Fruit fly (Drosophila melanogaster) whole organism, embryonic: ENCODE results near the gene CG15024.

Experiments used
- CG10462 ChIP-seq: fragments of 200-800 bp; sonication (Bioruptor generic); optimal IDR thresholded peaks from 2 replicates; lab custom pipeline; 2016; ENCODE audit warnings: missing biosample characterization, missing genetic modification characterization
- CG13287 ChIP-seq: fragments of 200-800 bp; sonication (Bioruptor generic); IDR thresholded peaks from 2 replicates; pipeline ENCODE4 v1.3.6; 2022; ENCODE audit warnings: missing biosample characterization, missing genetic modification characterization; ENCODE audit not compliant: partially characterized antibody
- CG15514 ChIP-seq: fragments of 200-800 bp; sonication (Bioruptor generic); optimal IDR thresholded peaks from 3 replicates; lab custom pipeline; 2017; ENCODE audit warnings: missing biosample characterization, missing genetic modification characterization, mild to moderate bottlenecking, moderate library complexity, missing genetic modification reagents
- CG2120 ChIP-seq: fragments of 200-800 bp; sonication (Bioruptor generic); optimal IDR thresholded peaks from 3 replicates; lab custom pipeline; 2016; ENCODE audit warnings: missing biosample characterization, missing genetic modification characterization
- CG31365 ChIP-seq: fragments of 200-800 bp; sonication (Bioruptor generic); optimal IDR thresholded peaks from 2 replicates; lab custom pipeline; 2018; ENCODE audit warnings: missing biosample characterization, mild to moderate bottlenecking, missing genetic modification characterization
- CG6689 ChIP-seq: fragments of 200-800 bp; sonication (Bioruptor generic); IDR thresholded peaks from 2 replicates; pipeline ENCODE4 v1.3.6; 2022; ENCODE audit warnings: missing biosample characterization, missing genetic modification characterization
- CG9797 ChIP-seq: fragments of 200-800 bp; sonication (Bioruptor generic); optimal IDR thresholded peaks from 3 replicates; lab custom pipeline; 2018; ENCODE audit warnings: missing biosample characterization, mild to moderate bottlenecking, missing genetic modification characterization
- Deaf1 ChIP-seq: fragments of 200-800 bp; optimal IDR thresholded peaks from 3 replicates; lab custom pipeline; 2019; ENCODE audit warnings: missing biosample characterization, mild to moderate bottlenecking, missing genetic modification characterization, moderate library complexity
- Hr3 ChIP-seq: fragments of 200-800 bp; sonication (Bioruptor generic); optimal IDR thresholded peaks from 3 replicates; lab custom pipeline; 2016; ENCODE audit warnings: missing biosample characterization, missing genetic modification characterization
- Lpt ChIP-seq: fragments of >200 bp; optimal IDR thresholded peaks from 2 replicates; lab custom pipeline; 2018; ENCODE audit warnings: missing biosample characterization, missing genetic modification characterization
- NC2α ChIP-seq: fragments of 200-800 bp; sonication (Bioruptor generic); optimal IDR thresholded peaks from 2 replicates; lab custom pipeline; 2016; ENCODE audit warnings: missing biosample characterization, missing genetic modification characterization
- Side ChIP-seq: fragments of 200-800 bp; sonication (Bioruptor generic); optimal IDR thresholded peaks from 2 replicates; lab custom pipeline; 2016; ENCODE audit warnings: missing biosample characterization, missing genetic modification characterization
- crol ChIP-seq: fragments of 200-800 bp; sonication (Bioruptor generic); IDR thresholded peaks from 2 replicates; pipeline ENCODE4 v1.3.6; 2022; ENCODE audit warnings: missing biosample characterization, missing genetic modification characterization

DNA sequence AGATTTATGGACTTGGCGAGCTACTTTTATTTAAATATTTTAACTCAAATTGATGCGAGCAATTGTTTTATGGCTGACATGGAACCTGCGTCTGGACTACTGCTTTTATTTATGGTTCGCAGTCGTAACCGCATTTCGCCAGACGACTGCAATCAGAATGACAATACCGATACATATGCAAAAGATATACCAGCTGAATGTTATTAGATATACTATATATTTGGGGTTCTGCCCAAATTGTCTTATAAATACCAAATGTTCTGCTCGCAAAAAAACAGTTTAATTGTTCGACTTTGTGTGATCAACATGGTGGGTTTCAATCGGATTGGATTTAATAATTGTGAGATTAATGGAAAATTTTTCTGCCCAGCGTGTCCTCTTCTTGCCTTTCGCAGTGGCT lies 6.1 kb upstream of the CG15024 start, which contains the start of gene CG32249:
- TF ChIP-seq CG10462 (GFP tag; lab: Kevin White, UChicago), result no peak
- TF ChIP-seq Lpt (GFP tag; lab: Kevin White, UChicago), result no peak
- TF ChIP-seq Hr3, result no peak
- TF ChIP-seq CG2120 (GFP tag; lab: Kevin White, UChicago), result no peak
- TF ChIP-seq NC2α (GFP tag; lab: Kevin White, UChicago), result no peak
- TF ChIP-seq CG15514 (GFP tag; lab: Kevin White, UChicago), result no peak
- no peak for TF ChIP-seq CG6689 (GFP tag; lab: Robert Waterston, UW)
- no peak for TF ChIP-seq CG13287 (GFP tag; lab: Robert Waterston, UW)
- TF ChIP-seq Side (GFP tag; lab: Kevin White, UChicago), result no peak
- TF ChIP-seq CG31365 (tag; lab: Kevin White, UChicago), result no peak
- TF ChIP-seq Deaf1 (tag; lab: Kevin White, UChicago), result no peak
- no peak for TF ChIP-seq crol (GFP tag; lab: Robert Waterston, UW)
- TF ChIP-seq CG9797 (GFP tag; lab: Kevin White, UChicago), result no peak
